Worm (Caenorhabditis elegans): Measurements from ENCODE around the gene C37C3.11.

C37C3.11 gene

ce11 chrV:7875456-7875855 is 10.9 kb upstream of the C37C3.11 start, which contains the start of gene F40A3.4:
F40A3.4 (plus strand) TSS chrV:7875756.
- TF ChIP-seq hlh-26 (GFP tag; conservative IDR thresholded peaks at IDR 0.05) (no peak), lin-40 (tag; optimal IDR thresholded peaks at IDR 0.05) (no peak), unc-130 (GFP tag; optimal IDR thresholded peaks at IDR 0.05) (no peak), ccch-3 (GFP tag; optimal IDR thresholded peaks at IDR 0.05) (no peak), ceh-58 (GFP tag; IDR thresholded peaks at IDR 0.05) (no peak), ceh-79 (tag; optimal IDR thresholded peaks at IDR 0.05) (no peak), zim-3 (tag; optimal IDR thresholded peaks at IDR 0.05) (no peak), hrde-1 (tag; optimal IDR thresholded peaks at IDR 0.05; ENCODE audit: borderline replicate concordance) (no peak), attf-5 (GFP tag; optimal IDR thresholded peaks at IDR 0.05) (no peak), B0336.3 (GFP tag; IDR thresholded peaks at IDR 0.05) (no peak), mes-4 (tag; optimal IDR thresholded peaks at IDR 0.05) (no peak), cebp-1 (GFP tag; IDR thresholded peaks at IDR 0.05) (no peak), cebp-1 (tag; optimal IDR thresholded peaks at IDR 0.05) (no peak), cebp-2 (GFP tag; IDR thresholded peaks at IDR 0.05) (no peak), lin-54 (GFP tag; optimal IDR thresholded peaks at IDR 0.05) (no peak), ztf-6 (GFP tag; IDR thresholded peaks at IDR 0.05) (no peak), Y79H2A.3 (GFP tag; conservative IDR thresholded peaks at IDR 0.05) (no peak), ztf-26 (tag; optimal IDR thresholded peaks at IDR 0.05) (no peak), ceh-27 (GFP tag; optimal IDR thresholded peaks at IDR 0.05) (no peak), ceh-100 (GFP tag; IDR thresholded peaks at IDR 0.05) (no peak), Y53G8AR.9 (GFP tag; conservative IDR thresholded peaks at IDR 0.05) (no peak)

- TF ChIP-seq ztf-25 (GFP tag; IDR thresholded peaks at IDR 0.05) (no peak), zfh-2 (GFP tag; conservative IDR thresholded peaks at IDR 0.05) (no peak), Y79H2A.3 (GFP tag; conservative IDR thresholded peaks at IDR 0.05) (no peak), lin-40 (tag; optimal IDR thresholded peaks at IDR 0.05) (no peak), tlf-1 (GFP tag; optimal IDR thresholded peaks at IDR 0.05) (no peak), F57C9.4 (tag; optimal IDR thresholded peaks at IDR 0.05) (no peak), aptf-3 (GFP tag; IDR thresholded peaks at IDR 0.05) (no peak), Y67H2A.10 (GFP tag; conservative IDR thresholded peaks at IDR 0.05) (no peak), fkh-3 (tag; optimal IDR thresholded peaks at IDR 0.05) (no peak), ceh-40 (GFP tag; IDR thresholded peaks at IDR 0.05) (no peak), pha-4 (tag; optimal IDR thresholded peaks at IDR 0.05) (no peak), lir-1 (GFP tag; conservative IDR thresholded peaks at IDR 0.05) (no peak), rec-8 (tag; optimal IDR thresholded peaks at IDR 0.05) (no peak), tbp1 (GFP tag; optimal IDR thresholded peaks at IDR 0.05) (no peak)
Observed at ce11 chrV:7872945-7873344, 8.4 kb upstream of the C37C3.11 start.

- TF ChIP-seq F33H1.4 (GFP tag; IDR thresholded peaks at IDR 0.05): no peak
Observed at ce11 chrV:7870707-7871106, 6.1 kb upstream of the C37C3.11 start, which contains the start of gene nipi-4. nipi-4 (minus strand) TSS chrV:7870807.

ce11 chrV:7863020-7863523 is 1.5 kb downstream of the C37C3.11 start, which contains the start of gene C37C3.10:
C37C3.10 (minus strand) TSS chrV:7863070.
- no peak for TF ChIP-seq nhr-27 (tag; optimal IDR thresholded peaks at IDR 0.05)
- no peak for TF ChIP-seq B0336.3 (GFP tag; IDR thresholded peaks at IDR 0.05)
- TF ChIP-seq nhr-120 (GFP tag; IDR thresholded peaks at IDR 0.05): no peak
- no peak for TF ChIP-seq tlf-1 (GFP tag; optimal IDR thresholded peaks at IDR 0.05)
- TF ChIP-seq pbrm-1 (GFP tag; IDR thresholded peaks at IDR 0.05): no peak
- TF ChIP-seq hsf-1 (GFP tag; IDR thresholded peaks at IDR 0.05): no peak
- no peak for TF ChIP-seq B0035.1 (tag; optimal IDR thresholded peaks at IDR 0.05)
- TF ChIP-seq attf-3 (GFP tag; conservative IDR thresholded peaks at IDR 0.05): no peak
- TF ChIP-seq somi-1 (GFP tag; optimal IDR thresholded peaks at IDR 0.05): no peak
- no peak for TF ChIP-seq nfya-2 (GFP tag; IDR thresholded peaks at IDR 0.05)
- no peak for TF ChIP-seq cebp-1 (GFP tag; IDR thresholded peaks at IDR 0.05)
- TF ChIP-seq cebp-1 (tag; optimal IDR thresholded peaks at IDR 0.05): no peak
- TF ChIP-seq madf-10 (tag; optimal IDR thresholded peaks at IDR 0.05): no peak
- TF ChIP-seq egl-44 (GFP tag; IDR thresholded peaks at IDR 0.05): no peak
- no peak for TF ChIP-seq hrde-1 (tag; optimal IDR thresholded peaks at IDR 0.05; ENCODE audit: borderline replicate concordance)

All from whole organism, young adult.